Worm (Caenorhabditis elegans): ENCODE results near the gene C45B11.8.
A peak's percentile ranks its signal among the peaks of the same experiment; 100 is the strongest.

ce11 chrV:11039379-11039954 is 1.1 kb upstream of the C45B11.8 start, which contains the start of gene pak-2:
- TF ChIP-seq ceh-82 (tag; optimal IDR thresholded peaks at IDR 0.05) (no peak), nhr-11 (tag; optimal IDR thresholded peaks at IDR 0.05) (no peak), lsy-2 (tag; optimal IDR thresholded peaks at IDR 0.05) (peak; percentile 38 to 85), gmeb-1 (tag; optimal IDR thresholded peaks at IDR 0.05) (peak; percentile 69), nhr-21 (tag; optimal IDR thresholded peaks at IDR 0.05) (peak; percentile 39), nhr-129 (tag; optimal IDR thresholded peaks at IDR 0.05) (peak; percentile 90), sem-4 (tag; optimal IDR thresholded peaks at IDR 0.05) (peak; percentile 45), egl-27 (tag; optimal IDR thresholded peaks at IDR 0.05) (peak; percentile 55), blmp-1 (tag; optimal IDR thresholded peaks at IDR 0.05; ENCODE audit: insufficient read depth) (peak; percentile 39), nhr-77 (tag; optimal IDR thresholded peaks at IDR 0.05) (no peak), F13H6.1 (tag; optimal IDR thresholded peaks at IDR 0.05) (peak; percentile 81), aly-2 (tag; optimal IDR thresholded peaks at IDR 0.05) (no peak)

Data from whole organism, L2 larva.